Worm (Caenorhabditis elegans) whole organism, L2 larva: ENCODE measurements around the gene B0001.7.
"Not testable (repeated sequence)": the region's sequence is repeated elsewhere in the genome, so short reads cannot be mapped to it uniquely, and the experiment has no call there.

Experiments
- F13H6.1 ChIP-seq: sonication (generic microtip); optimal IDR thresholded peaks from 2 replicates; lab custom pipeline; 2016; ENCODE audit warnings: missing genetic modification characterization, missing compliant biosample characterization
- Y55F3AM.14 ChIP-seq: fragments of 200-800 bp; sonication (Bioruptor generic); optimal IDR thresholded peaks from 2 replicates; lab custom pipeline; 2018; ENCODE audit warnings: mild to moderate bottlenecking, missing genetic modification characterization, missing compliant biosample characterization
- ZK546.5 ChIP-seq: sonication (generic microtip); optimal IDR thresholded peaks from 2 replicates; lab custom pipeline; 2017; ENCODE audit warnings: missing biosample characterization, missing genetic modification characterization
- aly-2 ChIP-seq: fragments of 150-350 bp; optimal IDR thresholded peaks from 2 replicates; lab custom pipeline; 2014; ENCODE audit warnings: missing biosample characterization, missing genetic modification characterization
- ama-1 ChIP-seq: fragments of 150-350 bp; optimal IDR thresholded peaks from 2 replicates; lab custom pipeline; 2018; ENCODE audit warnings: inconsistent platforms
- blmp-1 ChIP-seq: sonication (generic microtip); optimal IDR thresholded peaks from 2 replicates; lab custom pipeline; 2017; ENCODE audit warnings: missing genetic modification characterization, mild to moderate bottlenecking, missing compliant biosample characterization, antibody characterized with exemption, moderate library complexity; ENCODE audit not compliant: insufficient read depth
- ceh-16 ChIP-seq: fragments of 150-350 bp; optimal IDR thresholded peaks from 2 replicates; lab custom pipeline; 2014; ENCODE audit warnings: missing biosample characterization, missing genetic modification characterization
- ceh-82 ChIP-seq: fragments of 150-350 bp; optimal IDR thresholded peaks from 2 replicates; lab custom pipeline; 2014; ENCODE audit warnings: missing biosample characterization, missing genetic modification characterization
- crh-2 ChIP-seq: sonication (generic microtip); optimal IDR thresholded peaks from 2 replicates; lab custom pipeline; 2017; ENCODE audit warnings: missing biosample characterization, missing genetic modification characterization
- dmd-4 ChIP-seq: sonication (generic microtip); optimal IDR thresholded peaks from 2 replicates; lab custom pipeline; 2017; ENCODE audit warnings: missing biosample characterization, missing genetic modification characterization
- egl-27 ChIP-seq: sonication (generic microtip); optimal IDR thresholded peaks from 3 replicates; lab custom pipeline; 2017; ENCODE audit warnings: missing biosample characterization, missing genetic modification reagents, missing genetic modification characterization
- elt-3 ChIP-seq: sonication (generic microtip); optimal IDR thresholded peaks from 2 replicates; lab custom pipeline; 2017; ENCODE audit warnings: missing biosample characterization, missing genetic modification characterization
- fos-1 ChIP-seq: fragments of 150-350 bp; optimal IDR thresholded peaks from 2 replicates; lab custom pipeline; 2014; ENCODE audit warnings: missing biosample characterization, missing genetic modification characterization
- gmeb-1 ChIP-seq: fragments of 150-350 bp; optimal IDR thresholded peaks from 2 replicates; lab custom pipeline; 2014; ENCODE audit warnings: missing biosample characterization, missing genetic modification characterization
- lin-11 ChIP-seq: fragments of 150-350 bp; sonication (generic microtip); optimal IDR thresholded peaks from 2 replicates; lab custom pipeline; 2014; ENCODE audit warnings: missing biosample characterization, missing genetic modification characterization, inconsistent platforms, mixed read lengths
- lin-39 ChIP-seq: fragments of 150-350 bp; optimal IDR thresholded peaks from 2 replicates; lab custom pipeline; 2014; ENCODE audit warnings: missing biosample characterization, missing genetic modification reagents, missing genetic modification characterization
- lsy-2 ChIP-seq, 2 experiments: fragments of 150-350 bp in 1 of 2; sonication (generic microtip) in 1 of 2; optimal IDR thresholded peaks; 2 replicates each; lab custom pipeline; 2014 to 2017; ENCODE audit warnings: missing biosample characterization in 2 of 2, missing genetic modification characterization in 2 of 2
- mab-5 ChIP-seq: fragments of 150-350 bp; optimal IDR thresholded peaks from 2 replicates; lab custom pipeline; 2014; ENCODE audit warnings: missing biosample characterization, missing genetic modification characterization
- mbf-1 ChIP-seq: sonication (generic microtip); optimal IDR thresholded peaks from 2 replicates; lab custom pipeline; 2017; ENCODE audit warnings: missing biosample characterization, missing genetic modification characterization
- mdl-1 ChIP-seq, 2 experiments: fragments of 150-350 bp in 1 of 2; sonication (generic microtip) in 1 of 2; optimal IDR thresholded peaks; 2 replicates each; lab custom pipeline; 2017; ENCODE audit warnings: missing biosample characterization in 2 of 2, missing genetic modification characterization in 2 of 2
- nhr-10 ChIP-seq: sonication (generic microtip); optimal IDR thresholded peaks from 2 replicates; lab custom pipeline; 2017; ENCODE audit warnings: missing biosample characterization, missing genetic modification characterization
- nhr-11 ChIP-seq: fragments of 150-350 bp; optimal IDR thresholded peaks from 2 replicates; lab custom pipeline; 2014; ENCODE audit warnings: missing biosample characterization, missing genetic modification characterization
- nhr-129 ChIP-seq: fragments of 150-350 bp; optimal IDR thresholded peaks from 2 replicates; lab custom pipeline; 2014; ENCODE audit warnings: missing biosample characterization, missing genetic modification characterization
- nhr-21 ChIP-seq: fragments of 150-350 bp; optimal IDR thresholded peaks from 2 replicates; lab custom pipeline; 2014; ENCODE audit warnings: missing biosample characterization, missing genetic modification characterization
- nhr-23 ChIP-seq: fragments of 150-350 bp; optimal IDR thresholded peaks from 2 replicates; lab custom pipeline; 2014; ENCODE audit warnings: missing biosample characterization, missing genetic modification reagents, missing genetic modification characterization
- nhr-237 ChIP-seq: fragments of 150-350 bp; optimal IDR thresholded peaks from 2 replicates; lab custom pipeline; 2014; ENCODE audit warnings: missing biosample characterization, missing genetic modification characterization
- nhr-25 ChIP-seq: fragments of 150-350 bp; sonication (generic microtip); optimal IDR thresholded peaks from 3 replicates; lab custom pipeline; 2014; ENCODE audit warnings: missing biosample characterization, missing genetic modification characterization
- nhr-6 ChIP-seq: fragments of 150-350 bp; optimal IDR thresholded peaks from 2 replicates; lab custom pipeline; 2014; ENCODE audit warnings: missing biosample characterization, missing genetic modification characterization
- nhr-77 ChIP-seq: fragments of 150-350 bp; optimal IDR thresholded peaks from 2 replicates; lab custom pipeline; 2014; ENCODE audit warnings: missing biosample characterization, missing genetic modification characterization
- peb-1 ChIP-seq: fragments of 150-350 bp; optimal IDR thresholded peaks from 2 replicates; lab custom pipeline; 2014; ENCODE audit warnings: missing biosample characterization, missing genetic modification characterization
- sem-4 ChIP-seq: fragments of 150-350 bp; optimal IDR thresholded peaks from 2 replicates; lab custom pipeline; 2014; ENCODE audit warnings: missing biosample characterization, missing genetic modification reagents, missing genetic modification characterization
- skn-1 ChIP-seq: sonication (generic microtip); optimal IDR thresholded peaks from 2 replicates; lab custom pipeline; 2017; ENCODE audit warnings: missing biosample characterization, missing genetic modification characterization
- sma-3 ChIP-seq: sonication (generic microtip); optimal IDR thresholded peaks from 2 replicates; lab custom pipeline; 2016; ENCODE audit warnings: missing genetic modification reagents, missing genetic modification characterization, missing compliant biosample characterization
- snpc-4 ChIP-seq: fragments of 150-350 bp; optimal IDR thresholded peaks from 2 replicates; lab custom pipeline; 2014; ENCODE audit warnings: missing biosample characterization, missing genetic modification characterization
- unc-39 ChIP-seq: fragments of 150-350 bp; optimal IDR thresholded peaks from 2 replicates; lab custom pipeline; 2014; ENCODE audit warnings: missing biosample characterization, missing genetic modification characterization
- unc-62 ChIP-seq: fragments of 150-350 bp; optimal IDR thresholded peaks from 2 replicates; lab custom pipeline; 2014; ENCODE audit warnings: missing biosample characterization, missing genetic modification reagents, missing genetic modification characterization
- ztf-11 ChIP-seq: sonication (generic microtip); optimal IDR thresholded peaks from 2 replicates; lab custom pipeline; 2017; ENCODE audit warnings: missing biosample characterization, missing genetic modification characterization

Gene B0001.7

DNA sequence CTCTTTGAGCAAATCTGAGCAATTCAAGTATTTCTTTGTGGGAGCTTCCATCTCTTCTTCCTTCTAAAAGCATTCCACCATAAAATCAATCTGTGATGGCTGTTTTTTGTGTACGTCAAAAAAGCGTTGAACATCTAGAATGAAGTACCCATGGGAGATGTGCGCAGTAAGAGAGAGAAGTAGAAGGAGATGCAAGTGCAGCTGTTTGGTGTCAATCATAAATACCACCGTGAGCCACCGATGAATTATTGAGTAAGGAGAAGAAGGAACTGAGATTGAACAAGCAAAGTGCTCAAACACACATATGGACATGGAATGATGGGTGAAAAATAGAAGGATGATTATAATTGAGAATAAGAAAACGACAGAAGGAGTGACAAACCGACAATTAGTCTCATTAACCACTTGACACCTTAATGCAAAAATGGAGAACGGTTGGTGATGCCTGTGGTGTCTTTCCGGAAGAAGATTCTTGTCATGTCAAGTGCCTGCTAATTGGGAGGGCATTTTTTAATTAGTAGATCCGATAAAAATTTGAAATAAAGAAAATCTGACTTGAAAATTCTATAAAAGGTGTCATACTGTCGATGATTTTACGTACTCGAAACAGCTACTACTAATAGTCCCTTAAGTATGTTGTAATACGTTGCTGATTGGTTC is 38.2 kb upstream of the B0001.7 start:
- TF ChIP-seq nhr-129 (tag; lab: Kevin White, UChicago) (peak; percentile 56), Y55F3AM.14 (GFP tag; lab: Kevin White, UChicago) (no peak), skn-1 (tag; lab: Kevin White, UChicago) (no peak), nhr-21 (tag; lab: Kevin White, UChicago) (no peak), ceh-82 (tag; lab: Kevin White, UChicago) (no peak), mab-5 (tag; lab: Kevin White, UChicago) (peak; percentile 21), lin-11 (tag; lab: Kevin White, UChicago) (no peak), lin-39 (tag; lab: Kevin White, UChicago) (no peak), snpc-4 (no peak), blmp-1 (tag; lab: Kevin White, UChicago) (no peak), dmd-4 (tag; lab: Kevin White, UChicago) (no peak)

DNA sequence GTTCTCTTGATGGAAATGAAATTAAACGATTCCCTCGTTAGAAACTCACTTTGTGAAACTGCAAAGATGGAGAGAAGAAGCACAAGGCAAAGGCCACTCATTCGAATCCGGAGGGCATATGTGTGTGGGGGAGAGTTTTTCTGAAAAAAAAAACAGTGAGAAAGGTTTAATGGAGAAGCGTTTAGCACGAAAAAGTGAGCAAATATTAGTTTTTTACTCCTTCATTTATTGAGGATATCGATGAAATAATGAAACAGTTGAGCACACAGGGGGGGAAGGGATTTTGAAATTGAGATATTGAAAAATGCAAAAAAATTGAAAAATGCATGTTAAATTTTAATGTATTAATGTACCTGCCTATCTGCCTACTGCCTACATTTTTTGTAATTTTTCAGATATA is 24.2 kb upstream of the B0001.7 start, which contains the start of gene nlr-1:
TSS of gene nlr-1 (minus strand) at position 101 of the 400 bp plus-strand sequence.
- not testable (repeated sequence) for TF ChIP-seq nhr-21 (tag; lab: Kevin White, UChicago); sem-4 (tag; lab: Kevin White, UChicago); fos-1

- TF ChIP-seq ama-1 (lab: Kevin White, UChicago): no peak
- no peak for TF ChIP-seq nhr-11 (tag; lab: Kevin White, UChicago)
- no peak for TF ChIP-seq unc-62
- no peak for TF ChIP-seq ZK546.5 (tag; lab: Kevin White, UChicago)
- TF ChIP-seq unc-39 (tag; lab: Kevin White, UChicago): no peak
- TF ChIP-seq blmp-1 (tag; lab: Kevin White, UChicago): no peak
- no peak for TF ChIP-seq mdl-1 (tag; optimal IDR thresholded peaks at IDR 0.05; lab: Kevin White, UChicago)
- TF ChIP-seq sem-4 (tag; lab: Kevin White, UChicago): no peak
- TF ChIP-seq mbf-1 (tag; lab: Kevin White, UChicago): no peak
- TF ChIP-seq fos-1: no peak
- TF ChIP-seq dmd-4 (tag; lab: Kevin White, UChicago): no peak
- no peak for TF ChIP-seq nhr-77 (tag; lab: Kevin White, UChicago)
- TF ChIP-seq mab-5 (tag; lab: Kevin White, UChicago): no peak
- TF ChIP-seq nhr-237 (tag; lab: Kevin White, UChicago): no peak
- no peak for TF ChIP-seq nhr-25 (tag; lab: Kevin White, UChicago)
- no peak for TF ChIP-seq nhr-6 (tag; lab: Kevin White, UChicago)
- TF ChIP-seq lsy-2 (tag; optimal IDR thresholded peaks at IDR 0.05; lab: Kevin White, UChicago): no peak
- no peak for TF ChIP-seq snpc-4
These were observed 13.9 kb upstream of the B0001.7 start, which contains the start of gene F20B10.3 for ce11 chrIV:12167944-12168343. Gene F20B10.3 (plus strand): TSS chrIV:12168244.

DNA sequence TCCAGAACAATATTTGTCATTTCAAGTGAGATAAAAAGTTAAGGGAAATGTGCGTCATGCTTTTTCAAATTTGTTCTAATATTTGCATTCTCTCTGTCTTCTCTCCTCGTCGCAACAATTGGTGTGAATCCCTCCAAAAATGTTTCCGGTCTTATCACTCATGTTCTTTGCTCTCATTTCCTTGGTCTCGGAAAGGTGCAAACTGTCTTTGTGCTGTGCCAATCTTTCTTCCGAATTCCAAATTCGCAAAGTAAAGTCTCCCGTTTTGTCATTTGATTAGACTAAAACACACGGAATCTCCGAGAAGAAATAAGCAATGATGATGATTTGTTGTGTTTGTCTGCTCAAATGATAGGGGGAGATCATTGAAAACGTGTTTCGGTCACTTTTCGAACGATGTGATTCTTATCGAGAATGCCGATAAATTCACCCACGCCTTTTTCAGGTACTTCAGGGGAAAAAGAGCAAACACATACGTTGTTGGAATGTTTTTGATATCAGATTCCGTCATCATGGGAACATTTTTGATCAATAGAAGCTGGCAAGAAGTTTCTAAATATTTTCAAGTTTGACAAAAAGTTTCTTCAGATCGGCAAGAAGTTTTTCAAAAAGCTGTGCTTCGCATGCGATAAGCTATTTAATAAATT is 11.5 kb upstream of the B0001.7 start:
- TF ChIP-seq nhr-129 (tag; lab: Kevin White, UChicago) (peak; percentile 50), elt-3 (tag; lab: Kevin White, UChicago) (no peak), nhr-23 (tag; lab: Kevin White, UChicago) (no peak), aly-2 (tag; lab: Kevin White, UChicago) (no peak), blmp-1 (tag; lab: Kevin White, UChicago) (no peak), egl-27 (tag; lab: Kevin White, UChicago) (no peak)

ce11 chrIV:12162732-12163131 is 8.7 kb upstream of the B0001.7 start:
- TF ChIP-seq Y55F3AM.14 (GFP tag; lab: Kevin White, UChicago): no peak
- TF ChIP-seq peb-1: no peak
- TF ChIP-seq fos-1: no peak
- no peak for TF ChIP-seq nhr-10 (tag; lab: Kevin White, UChicago)
- no peak for TF ChIP-seq ceh-16
- TF ChIP-seq mab-5 (tag; lab: Kevin White, UChicago): no peak
- TF ChIP-seq blmp-1 (tag; lab: Kevin White, UChicago): no peak
- no peak for TF ChIP-seq mdl-1 (tag; optimal IDR thresholded peaks at IDR 0.05; lab: Kevin White, UChicago)
- no peak for TF ChIP-seq nhr-6 (tag; lab: Kevin White, UChicago)
- TF ChIP-seq sem-4 (tag; lab: Kevin White, UChicago): no peak
- no peak for TF ChIP-seq nhr-23 (tag; lab: Kevin White, UChicago)
- no peak for TF ChIP-seq F13H6.1 (tag; lab: Kevin White, UChicago)
- no peak for TF ChIP-seq mbf-1 (tag; lab: Kevin White, UChicago)
- no peak for TF ChIP-seq sma-3
- TF ChIP-seq ceh-82 (tag; lab: Kevin White, UChicago): no peak
- TF ChIP-seq nhr-11 (tag; lab: Kevin White, UChicago): no peak
- TF ChIP-seq ztf-11: no peak
- no peak for TF ChIP-seq gmeb-1 (tag; lab: Kevin White, UChicago)
- no peak for TF ChIP-seq crh-2
